Fruit fly (Drosophila melanogaster) whole organism, embryonic: ENCODE measurements around the gene zen2.

ENCODE experiments used
- ATbp ChIP-seq: fragments of 200-800 bp; sonication (Bioruptor generic); optimal IDR thresholded peaks from 2 replicates; lab custom pipeline; 2017; ENCODE audit warnings: missing biosample characterization, mild to moderate bottlenecking, missing genetic modification characterization, missing genetic modification reagents
- CG11695 ChIP-seq: fragments of 200-800 bp; sonication (Bioruptor generic); IDR thresholded peaks from 3 replicates; pipeline ENCODE4 v1.3.6; 2022; ENCODE audit warnings: missing biosample characterization, missing genetic modification characterization
- CG11696 ChIP-seq: fragments of 200-800 bp; sonication (Bioruptor generic); IDR thresholded peaks from 2 replicates; pipeline ENCODE4 v1.3.6; 2022; ENCODE audit warnings: missing biosample characterization, missing genetic modification characterization
- CG12219 ChIP-seq: fragments of 200-800 bp; sonication (Bioruptor generic); optimal IDR thresholded peaks from 3 replicates; lab custom pipeline; 2018; ENCODE audit warnings: missing biosample characterization, mild to moderate bottlenecking, missing genetic modification characterization
- CG13123 ChIP-seq: fragments of 200-800 bp; sonication (Bioruptor generic); optimal IDR thresholded peaks from 2 replicates; lab custom pipeline; 2016; ENCODE audit warnings: missing biosample characterization, missing genetic modification characterization
- CG15479 ChIP-seq: fragments of 200-800 bp; sonication (Bioruptor generic); optimal IDR thresholded peaks from 3 replicates; lab custom pipeline; 2019; ENCODE audit warnings: missing biosample characterization, mild to moderate bottlenecking, missing genetic modification characterization, moderate library complexity
- CG17359 ChIP-seq: fragments of 200-800 bp; sonication (Bioruptor generic); optimal IDR thresholded peaks from 3 replicates; lab custom pipeline; 2018; ENCODE audit warnings: missing biosample characterization, mild to moderate bottlenecking, missing genetic modification characterization, moderate library complexity
- CG17802 ChIP-seq: fragments of 200-800 bp; sonication (Bioruptor generic); optimal IDR thresholded peaks from 2 replicates; lab custom pipeline; 2018; ENCODE audit warnings: missing biosample characterization, mild to moderate bottlenecking, missing genetic modification characterization, moderate library complexity
- CG2120 ChIP-seq: fragments of 200-800 bp; sonication (Bioruptor generic); optimal IDR thresholded peaks from 3 replicates; lab custom pipeline; 2016; ENCODE audit warnings: missing biosample characterization, missing genetic modification characterization
- CG2875 ChIP-seq: fragments of 200-800 bp; sonication (Bioruptor generic); optimal IDR thresholded peaks from 2 replicates; lab custom pipeline; 2017; ENCODE audit warnings: missing biosample characterization, mild to moderate bottlenecking, missing genetic modification characterization, missing genetic modification reagents
- CG30020 ChIP-seq: fragments of 200-800 bp; optimal IDR thresholded peaks from 2 replicates; lab custom pipeline; 2019; ENCODE audit warnings: missing biosample characterization, mild to moderate bottlenecking, missing genetic modification characterization, moderate library complexity
- CG31441 ChIP-seq: fragments of 200-800 bp; sonication (Bioruptor generic); IDR thresholded peaks from 2 replicates; pipeline ENCODE4 v1.3.6; 2022; ENCODE audit warnings: missing biosample characterization, missing genetic modification characterization
- CG3163 ChIP-seq: fragments of 200-800 bp; sonication (Bioruptor generic); optimal IDR thresholded peaks from 3 replicates; lab custom pipeline; 2016; ENCODE audit warnings: missing biosample characterization, missing genetic modification characterization
- CG42726 ChIP-seq: fragments of 200-800 bp; sonication (Bioruptor generic); IDR thresholded peaks from 2 replicates; pipeline ENCODE4 v1.3.6; 2022; ENCODE audit warnings: missing biosample characterization, missing genetic modification characterization; ENCODE audit not compliant: partially characterized antibody
- CG43689 ChIP-seq: fragments of 200-800 bp; sonication (Bioruptor generic); IDR thresholded peaks from 2 replicates; pipeline ENCODE4 v1.3.6; 2022; ENCODE audit warnings: missing biosample characterization, missing genetic modification characterization
- CG5953 ChIP-seq: fragments of 200-800 bp; sonication (Bioruptor generic); IDR thresholded peaks from 2 replicates; pipeline ENCODE4 v1.3.6; 2022; ENCODE audit warnings: missing biosample characterization, missing genetic modification characterization
- CG6765 ChIP-seq: fragments of 200-800 bp; sonication (Bioruptor generic); optimal IDR thresholded peaks from 3 replicates; lab custom pipeline; 2017; ENCODE audit warnings: missing biosample characterization, mild to moderate bottlenecking, missing genetic modification characterization
- CG7963 ChIP-seq: fragments of 200-800 bp; sonication (Bioruptor generic); IDR thresholded peaks from 3 replicates; pipeline ENCODE4 v1.3.6; 2022; ENCODE audit warnings: missing biosample characterization, missing genetic modification characterization; ENCODE audit not compliant: partially characterized antibody
- Dbx ChIP-seq: fragments of 200-800 bp; sonication (Bioruptor generic); IDR thresholded peaks from 3 replicates; pipeline ENCODE4 v1.3.6; 2022; ENCODE audit warnings: missing biosample characterization, missing genetic modification characterization
- Dll ChIP-seq: fragments of 200-800 bp; sonication (Bioruptor generic); IDR thresholded peaks from 4 replicates; pipeline ENCODE4 v1.3.6; 2022; ENCODE audit warnings: missing biosample characterization, missing genetic modification characterization; ENCODE audit not compliant: partially characterized antibody
- Elba2 ChIP-seq: fragments of 200-800 bp; sonication (Bioruptor generic); optimal IDR thresholded peaks from 3 replicates; lab custom pipeline; 2016; ENCODE audit warnings: missing biosample characterization, missing genetic modification characterization
- GATAe ChIP-seq: fragments of 200-800 bp; sonication (Bioruptor generic); conservative IDR thresholded peaks from 2 replicates; pipeline ENCODE4 v1.3.6; 2022; ENCODE audit warnings: missing biosample characterization, missing genetic modification characterization
- MBD-R2 ChIP-seq: fragments of 200-800 bp; sonication (Bioruptor generic); IDR thresholded peaks from 2 replicates; pipeline ENCODE4 v1.3.6; 2022; ENCODE audit warnings: missing biosample characterization, missing genetic modification characterization
- Scr ChIP-seq: fragments of 200-800 bp; sonication (Bioruptor generic); IDR thresholded peaks from 2 replicates; pipeline ENCODE4 v1.3.6; 2022; ENCODE audit warnings: missing biosample characterization, missing genetic modification characterization; ENCODE audit not compliant: partially characterized antibody
- Sox100B ChIP-seq: fragments of 200-800 bp; sonication (Bioruptor generic); optimal IDR thresholded peaks from 3 replicates; lab custom pipeline; 2018; ENCODE audit warnings: missing biosample characterization, mild to moderate bottlenecking, missing genetic modification characterization
- ab ChIP-seq: fragments of 200-800 bp; sonication (Bioruptor generic); optimal IDR thresholded peaks from 2 replicates; lab custom pipeline; 2016; ENCODE audit warnings: missing biosample characterization, missing genetic modification characterization
- aop ChIP-seq: fragments of 200-800 bp; sonication (Bioruptor generic); IDR thresholded peaks from 2 replicates; pipeline ENCODE4 v1.3.6; 2022; ENCODE audit warnings: missing biosample characterization, missing genetic modification characterization
- bbx ChIP-seq: fragments of 200-800 bp; sonication (Bioruptor generic); IDR thresholded peaks from 2 replicates; pipeline ENCODE4 v1.3.6; 2022; ENCODE audit warnings: missing biosample characterization, missing genetic modification characterization; ENCODE audit not compliant: partially characterized antibody
- bowl ChIP-seq: fragments of 200-800 bp; sonication (Bioruptor generic); IDR thresholded peaks from 2 replicates; pipeline ENCODE4 v1.3.6; 2022; ENCODE audit warnings: missing biosample characterization, missing genetic modification characterization
- br ChIP-seq: fragments of >200 bp; optimal IDR thresholded peaks from 2 replicates; lab custom pipeline; 2017
- btn ChIP-seq: fragments of 200-800 bp; sonication (Bioruptor generic); optimal IDR thresholded peaks from 2 replicates; lab custom pipeline; 2016; ENCODE audit warnings: missing biosample characterization, missing genetic modification characterization
- cas ChIP-seq: fragments of 200-800 bp; sonication (Bioruptor generic); IDR thresholded peaks from 2 replicates; pipeline ENCODE4 v1.3.6; 2022; ENCODE audit warnings: missing biosample characterization, missing genetic modification characterization
- crol ChIP-seq: fragments of 200-800 bp; sonication (Bioruptor generic); IDR thresholded peaks from 2 replicates; pipeline ENCODE4 v1.3.6; 2022; ENCODE audit warnings: missing biosample characterization, missing genetic modification characterization
- da ChIP-seq: fragments of 200-800 bp; sonication (Bioruptor generic); optimal IDR thresholded peaks from 2 replicates; lab custom pipeline; 2016; ENCODE audit warnings: missing biosample characterization, missing genetic modification characterization
- dpn ChIP-seq, 2 experiments: fragments of 200-800 bp; sonication (Bioruptor generic); optimal IDR thresholded peaks; 3 replicates each; lab custom pipeline; 2016; ENCODE audit warnings: missing biosample characterization in 2 of 2, missing genetic modification characterization in 2 of 2
- dysf ChIP-seq: fragments of 200-800 bp; sonication (Bioruptor generic); IDR thresholded peaks from 3 replicates; pipeline ENCODE4 v1.3.6; 2022; ENCODE audit warnings: missing biosample characterization, missing genetic modification characterization
- en ChIP-seq: fragments of 200-800 bp; sonication (Bioruptor generic); optimal IDR thresholded peaks from 2 replicates; lab custom pipeline; 2016; ENCODE audit warnings: missing biosample characterization, missing genetic modification characterization
- fu2 ChIP-seq: fragments of 200-800 bp; sonication (Bioruptor generic); optimal IDR thresholded peaks from 2 replicates; lab custom pipeline; 2016; ENCODE audit warnings: missing biosample characterization, missing genetic modification characterization
- gsb-n ChIP-seq: fragments of 200-800 bp; sonication (Bioruptor generic); optimal IDR thresholded peaks from 3 replicates; lab custom pipeline; 2018; ENCODE audit warnings: missing biosample characterization, mild to moderate bottlenecking, missing genetic modification characterization
- ind ChIP-seq: fragments of 200-800 bp; sonication (Bioruptor generic); optimal IDR thresholded peaks from 3 replicates; lab custom pipeline; 2016; ENCODE audit warnings: missing biosample characterization, missing genetic modification characterization
- insv ChIP-seq, 2 experiments: fragments of 200-800 bp; sonication (Bioruptor generic); optimal IDR thresholded peaks; 3 replicates each; lab custom pipeline; 2016 to 2018; ENCODE audit warnings: missing biosample characterization in 2 of 2, missing genetic modification characterization in 2 of 2
- jigr1 ChIP-seq: fragments of 200-800 bp; sonication (Bioruptor generic); IDR thresholded peaks from 3 replicates; pipeline ENCODE4 v1.3.6; 2022; ENCODE audit warnings: missing biosample characterization, missing genetic modification characterization
- kah ChIP-seq: fragments of 200-800 bp; sonication (Bioruptor generic); optimal IDR thresholded peaks from 2 replicates; lab custom pipeline; 2018; ENCODE audit warnings: missing biosample characterization, mild to moderate bottlenecking, missing genetic modification characterization
- lov ChIP-seq, 2 experiments: fragments of 200-800 bp in 1 of 2; fragments of >200 bp in 1 of 2; sonication (Bioruptor generic) in 1 of 2; IDR thresholded peaks in 1 of 2; optimal IDR thresholded peaks in 1 of 2; 2 replicates in 1 of 2; 3 replicates in 1 of 2; pipeline versions ENCODE4 v1.3.6 to Lab custom; 2017 to 2022; ENCODE audit warnings: missing biosample characterization in 1 of 2, missing genetic modification characterization in 1 of 2
- nom ChIP-seq: fragments of 200-800 bp; sonication (Bioruptor generic); optimal IDR thresholded peaks from 2 replicates; lab custom pipeline; 2017; ENCODE audit warnings: missing biosample characterization, missing genetic modification characterization, mild to moderate bottlenecking, moderate library complexity, missing genetic modification reagents
- phol ChIP-seq: fragments of 200-800 bp; sonication (Bioruptor generic); optimal IDR thresholded peaks from 3 replicates; lab custom pipeline; 2018; ENCODE audit warnings: missing biosample characterization, mild to moderate bottlenecking, missing genetic modification characterization, moderate library complexity
- rib ChIP-seq: fragments of 200-800 bp; sonication (Bioruptor generic); IDR thresholded peaks from 2 replicates; pipeline ENCODE4 v1.3.6; 2022; ENCODE audit warnings: missing biosample characterization, missing genetic modification characterization
- sim ChIP-seq: fragments of 200-800 bp; sonication (Bioruptor generic); IDR thresholded peaks from 2 replicates; pipeline ENCODE4 v1.3.6; 2022; ENCODE audit warnings: missing biosample characterization, missing genetic modification characterization
- tup ChIP-seq: fragments of 200-800 bp; sonication (Bioruptor generic); optimal IDR thresholded peaks from 2 replicates; lab custom pipeline; 2016; ENCODE audit warnings: missing biosample characterization, mild to moderate bottlenecking, missing genetic modification characterization, moderate library complexity
- zfh1 ChIP-seq: fragments of 200-800 bp; sonication (Bioruptor generic); IDR thresholded peaks from 3 replicates; pipeline ENCODE4 v1.3.6; 2022; ENCODE audit warnings: missing biosample characterization, missing genetic modification characterization

zen2 gene

dm6 chr3R:6762794-6763407, 19.0 kb upstream of the zen2 start (continued):
- TF ChIP-seq insv (GFP tag; optimal IDR thresholded peaks at IDR 0.05; lab: Kevin White, UChicago) (peak in 1 of 2 experiments; percentile 31), en (peak; percentile 36), nom (no peak), CG11695 (GFP tag; lab: Robert Waterston, UW) (peak; percentile 82), CG12219 (GFP tag; lab: Kevin White, UChicago) (peak; percentile 58), jigr1 (peak; percentile 53; the same call in 1 of the 3 replicates), GATAe (GFP tag; lab: Robert Waterston, UW) (no peak), CG6765 (no peak), CG17359 (tag; lab: Kevin White, UChicago) (peak; percentile 81), br (lab: Kevin White, UChicago) (no peak), bbx (GFP tag; lab: Robert Waterston, UW) (no peak), ab (GFP tag; lab: Kevin White, UChicago) (no peak), zfh1 (GFP tag; lab: Robert Waterston, UW) (peak; percentile 70), gsb-n (tag; lab: Kevin White, UChicago) (peak; percentile 97), CG2875 (GFP tag; lab: Kevin White, UChicago) (peak; percentile 84), CG43689 (GFP tag; lab: Robert Waterston, UW) (no peak), btn (GFP tag; lab: Kevin White, UChicago) (peak; percentile 48), MBD-R2 (GFP tag; lab: Robert Waterston, UW) (no peak), Sox100B (peak; percentile 90), Dbx (no peak), kah (GFP tag; lab: Kevin White, UChicago) (peak; percentile 31), CG30020 (tag; lab: Kevin White, UChicago) (peak; percentile 83), CG3163 (GFP tag; lab: Kevin White, UChicago) (no peak), dysf (GFP tag; lab: Robert Waterston, UW) (peak; percentile 73), Dll (GFP tag; lab: Robert Waterston, UW) (no peak), phol (tag; lab: Kevin White, UChicago) (peak; percentile 96), bowl (no peak), Scr (no peak), crol (GFP tag; lab: Robert Waterston, UW) (no peak), tup (GFP tag; lab: Kevin White, UChicago) (peak; percentile 51), sim (GFP tag; lab: Robert Waterston, UW) (no peak; the same call in 1 of the 2 replicates), CG42726 (GFP tag; lab: Robert Waterston, UW) (no peak), Elba2 (GFP tag; lab: Kevin White, UChicago) (peak; percentile 73), CG2120 (GFP tag; lab: Kevin White, UChicago) (no peak), fu2 (GFP tag; lab: Kevin White, UChicago) (no peak), CG13123 (GFP tag; lab: Kevin White, UChicago) (peak; percentile 80), ind (GFP tag; lab: Kevin White, UChicago) (peak; percentile 53), aop (no peak), rib (GFP tag; lab: Robert Waterston, UW) (no peak), CG11696 (peak; percentile 23; the same call in 1 of the 2 replicates), dpn (GFP tag; optimal IDR thresholded peaks at IDR 0.05; lab: Kevin White, UChicago) (peak in 1 of 2 experiments; percentile 71), CG31441 (peak; percentile 97), CG17802 (tag; lab: Kevin White, UChicago) (peak; percentile 37), ATbp (GFP tag; lab: Kevin White, UChicago) (peak; percentile 78), cas (GFP tag; lab: Robert Waterston, UW) (no peak), CG7963 (GFP tag; lab: Robert Waterston, UW) (no peak), lov (optimal IDR thresholded peaks at IDR 0.05; lab: Kevin White, UChicago) (no peak), lov (GFP tag; IDR thresholded peaks at IDR 0.05; lab: Robert Waterston, UW) (peak; percentile 26; the same call in 1 of the 3 replicates), CG15479 (GFP tag; lab: Kevin White, UChicago) (peak; percentile 91), CG5953 (no peak), da (GFP tag; lab: Kevin White, UChicago) (no peak)
